Worm (Caenorhabditis elegans) whole organism, L3 larva: Measurements from ENCODE around the gene F40C5.1.

Source experiments
- ceh-9 ChIP-seq: sonication (generic microtip); optimal IDR thresholded peaks from 2 replicates; lab custom pipeline; 2018; ENCODE audit warnings: missing biosample characterization, missing genetic modification characterization
- elt-1 ChIP-seq: fragments of 150-350 bp; optimal IDR thresholded peaks from 2 replicates; lab custom pipeline; 2014; ENCODE audit warnings: missing biosample characterization, missing genetic modification characterization
- elt-3 ChIP-seq, 3 experiments: fragments of 150-350 bp in 1 of 3; sonication (generic microtip) in 2 of 3; optimal IDR thresholded peaks; 2 replicates in 2 of 3; 4 replicates in 1 of 3; lab custom pipeline; 2014 to 2017; ENCODE audit warnings: missing biosample characterization in 3 of 3, missing genetic modification characterization in 3 of 3
- fkh-2 ChIP-seq: fragments of 150-350 bp; optimal IDR thresholded peaks from 2 replicates; lab custom pipeline; 2014; ENCODE audit warnings: missing biosample characterization, missing genetic modification reagents, missing genetic modification characterization
- fos-1 ChIP-seq: fragments of 150-350 bp; optimal IDR thresholded peaks from 2 replicates; lab custom pipeline; 2014; ENCODE audit warnings: missing biosample characterization, missing genetic modification characterization
- lin-39 ChIP-seq: fragments of 150-350 bp; optimal IDR thresholded peaks from 2 replicates; lab custom pipeline; 2018; ENCODE audit warnings: missing biosample characterization, missing genetic modification reagents, missing genetic modification characterization
- pqm-1 ChIP-seq: fragments of 150-350 bp; optimal IDR thresholded peaks from 2 replicates; lab custom pipeline; 2017; ENCODE audit warnings: missing biosample characterization, missing genetic modification characterization, inconsistent platforms
- skn-1 ChIP-seq: fragments of 150-350 bp; optimal IDR thresholded peaks from 2 replicates; lab custom pipeline; 2014; ENCODE audit warnings: missing biosample characterization, missing genetic modification characterization
- snpc-4 ChIP-seq: fragments of 150-350 bp; optimal IDR thresholded peaks from 2 replicates; lab custom pipeline; 2014; ENCODE audit warnings: missing biosample characterization, missing genetic modification characterization
- unc-62 ChIP-seq: fragments of 150-350 bp; sonication (generic microtip); optimal IDR thresholded peaks from 4 replicates; lab custom pipeline; 2014; ENCODE audit warnings: missing biosample characterization, missing genetic modification reagents, missing genetic modification characterization

- TF ChIP-seq fos-1 (tag; lab: Kevin White, UChicago) (no peak), unc-62 (GFP tag; lab: Kevin White, UChicago) (no peak), elt-1 (no peak), fkh-2 (tag; lab: Kevin White, UChicago) (no peak), lin-39 (no peak), ceh-9 (tag; lab: Kevin White, UChicago) (no peak), elt-3 (tag; optimal IDR thresholded peaks at IDR 0.05; lab: Kevin White, UChicago) (no peak), pqm-1 (tag; lab: Kevin White, UChicago) (no peak), snpc-4 (tag; lab: Kevin White, UChicago) (no peak), skn-1 (tag; lab: Kevin White, UChicago) (no peak)
Measured at ce11 chrV:3586014-3586689, 13.6 kb downstream of the F40C5.1 start, which contains the start of the genes rpl-11.1 and T22F3.2.
